Fruit fly (Drosophila melanogaster) whole organism, embryonic: Measurements from ENCODE around the gene CG16736.

Experiments
- CG11456 ChIP-seq: fragments of 200-800 bp; sonication (Bioruptor generic); IDR thresholded peaks from 3 replicates; pipeline ENCODE4 v1.3.6; 2022; ENCODE audit warnings: missing biosample characterization, missing genetic modification characterization
- CG12071 ChIP-seq: fragments of 200-800 bp; sonication (Bioruptor generic); optimal IDR thresholded peaks from 3 replicates; lab custom pipeline; 2018; ENCODE audit warnings: missing biosample characterization, mild to moderate bottlenecking, missing genetic modification characterization
- CG12155 ChIP-seq: fragments of 200-800 bp; sonication (Bioruptor generic); optimal IDR thresholded peaks from 3 replicates; lab custom pipeline; 2016; ENCODE audit warnings: missing biosample characterization, missing genetic modification characterization
- CG12659 ChIP-seq: fragments of 200-800 bp; sonication (Bioruptor generic); optimal IDR thresholded peaks from 3 replicates; lab custom pipeline; 2017; ENCODE audit warnings: mild to moderate bottlenecking, missing biosample characterization, missing genetic modification reagents, missing genetic modification characterization
- CG12942 ChIP-seq: fragments of 200-800 bp; sonication (Bioruptor generic); optimal IDR thresholded peaks from 3 replicates; lab custom pipeline; 2016; ENCODE audit warnings: missing biosample characterization, missing genetic modification characterization
- CG13287 ChIP-seq: fragments of 200-800 bp; sonication (Bioruptor generic); IDR thresholded peaks from 2 replicates; pipeline ENCODE4 v1.3.6; 2022; ENCODE audit warnings: missing biosample characterization, missing genetic modification characterization; ENCODE audit not compliant: partially characterized antibody
- CG18262 ChIP-seq: fragments of 200-800 bp; optimal IDR thresholded peaks from 3 replicates; lab custom pipeline; 2019; ENCODE audit warnings: missing biosample characterization, mild to moderate bottlenecking, missing genetic modification characterization, moderate library complexity
- CG18619 ChIP-seq: fragments of 200-800 bp; sonication (Bioruptor generic); optimal IDR thresholded peaks from 3 replicates; lab custom pipeline; 2017; ENCODE audit warnings: missing biosample characterization, mild to moderate bottlenecking, missing genetic modification characterization
- CG3065 ChIP-seq: fragments of 200-800 bp; sonication (Bioruptor generic); optimal IDR thresholded peaks from 2 replicates; lab custom pipeline; 2016; ENCODE audit warnings: missing biosample characterization, missing genetic modification characterization
- CG42726 ChIP-seq: fragments of 200-800 bp; sonication (Bioruptor generic); IDR thresholded peaks from 2 replicates; pipeline ENCODE4 v1.3.6; 2022; ENCODE audit warnings: missing biosample characterization, missing genetic modification characterization; ENCODE audit not compliant: partially characterized antibody
- CG7556 ChIP-seq: fragments of 200-800 bp; sonication (Bioruptor generic); optimal IDR thresholded peaks from 2 replicates; lab custom pipeline; 2017; ENCODE audit warnings: missing biosample characterization, mild to moderate bottlenecking, missing genetic modification characterization
- CG7963 ChIP-seq: fragments of 200-800 bp; sonication (Bioruptor generic); IDR thresholded peaks from 3 replicates; pipeline ENCODE4 v1.3.6; 2022; ENCODE audit warnings: missing biosample characterization, missing genetic modification characterization; ENCODE audit not compliant: partially characterized antibody
- CG7987 ChIP-seq: fragments of 200-800 bp; sonication (Bioruptor generic); optimal IDR thresholded peaks from 2 replicates; lab custom pipeline; 2018; ENCODE audit warnings: missing biosample characterization, mild to moderate bottlenecking, missing genetic modification characterization, moderate library complexity
- CG9876 ChIP-seq: fragments of 200-800 bp; sonication (Bioruptor generic); optimal IDR thresholded peaks from 2 replicates; lab custom pipeline; 2016; ENCODE audit warnings: missing biosample characterization, missing genetic modification characterization
- Dip3 ChIP-seq: fragments of 200-800 bp; sonication (Bioruptor generic); optimal IDR thresholded peaks from 3 replicates; lab custom pipeline; 2016; ENCODE audit warnings: missing biosample characterization, missing genetic modification characterization
- Drgx ChIP-seq: fragments of 200-800 bp; sonication (Bioruptor generic); IDR thresholded peaks from 2 replicates; pipeline ENCODE4 v1.3.6; 2022; ENCODE audit warnings: missing biosample characterization, missing genetic modification characterization
- Elba2 ChIP-seq: fragments of 200-800 bp; sonication (Bioruptor generic); optimal IDR thresholded peaks from 3 replicates; lab custom pipeline; 2016; ENCODE audit warnings: missing biosample characterization, missing genetic modification characterization
- GATAe ChIP-seq: fragments of 200-800 bp; sonication (Bioruptor generic); conservative IDR thresholded peaks from 2 replicates; pipeline ENCODE4 v1.3.6; 2022; ENCODE audit warnings: missing biosample characterization, missing genetic modification characterization
- Hey ChIP-seq: fragments of 200-800 bp; sonication (Bioruptor generic); optimal IDR thresholded peaks from 3 replicates; lab custom pipeline; 2018; ENCODE audit warnings: missing biosample characterization, mild to moderate bottlenecking, missing genetic modification characterization
- Hr3 ChIP-seq: fragments of 200-800 bp; sonication (Bioruptor generic); optimal IDR thresholded peaks from 3 replicates; lab custom pipeline; 2016; ENCODE audit warnings: missing biosample characterization, missing genetic modification characterization
- Kr ChIP-seq: fragments of 200-800 bp; sonication (Bioruptor generic); optimal IDR thresholded peaks from 2 replicates; lab custom pipeline; 2017; ENCODE audit warnings: missing biosample characterization, mild to moderate bottlenecking, missing genetic modification characterization
- Nf-YA ChIP-seq: fragments of 200-800 bp; sonication (Bioruptor generic); IDR thresholded peaks from 2 replicates; pipeline ENCODE4 v1.3.6; 2022; ENCODE audit warnings: missing biosample characterization, missing genetic modification characterization
- Oaz ChIP-seq: fragments of 200-800 bp; sonication (Bioruptor generic); IDR thresholded peaks from 2 replicates; pipeline ENCODE4 v1.3.6; 2022; ENCODE audit warnings: missing biosample characterization, missing genetic modification characterization
- Opbp ChIP-seq: fragments of 200-800 bp; sonication (Bioruptor generic); IDR thresholded peaks from 3 replicates; pipeline ENCODE4 v1.3.6; 2022; ENCODE audit warnings: missing biosample characterization, missing genetic modification characterization; ENCODE audit not compliant: partially characterized antibody
- abd-A ChIP-seq: fragments of 200-800 bp; sonication (Bioruptor generic); optimal IDR thresholded peaks from 3 replicates; lab custom pipeline; 2019; ENCODE audit warnings: missing biosample characterization, mild to moderate bottlenecking, missing genetic modification characterization, moderate library complexity
- bsh ChIP-seq, 2 experiments: fragments of 200-800 bp; sonication (Bioruptor generic); optimal IDR thresholded peaks; 2 replicates each; lab custom pipeline; 2017 to 2018; ENCODE audit warnings: mild to moderate bottlenecking in 2 of 2, missing biosample characterization in 2 of 2, missing genetic modification characterization in 2 of 2, moderate library complexity in 1 of 2
- chinmo ChIP-seq: fragments of 200-800 bp; sonication (Bioruptor generic); IDR thresholded peaks from 4 replicates; pipeline ENCODE4 v1.3.6; 2022; ENCODE audit warnings: missing biosample characterization, missing genetic modification characterization; ENCODE audit not compliant: partially characterized antibody
- crol ChIP-seq: fragments of 200-800 bp; sonication (Bioruptor generic); IDR thresholded peaks from 2 replicates; pipeline ENCODE4 v1.3.6; 2022; ENCODE audit warnings: missing biosample characterization, missing genetic modification characterization
- crp ChIP-seq, 2 experiments: fragments of 200-800 bp; sonication (Bioruptor generic); optimal IDR thresholded peaks; 2 replicates in 1 of 2; 3 replicates in 1 of 2; lab custom pipeline; 2017; ENCODE audit warnings: missing biosample characterization in 2 of 2, missing genetic modification characterization in 2 of 2, mild to moderate bottlenecking in 1 of 2, moderate library complexity in 1 of 2
- dm ChIP-seq: fragments of 200-800 bp; sonication (Bioruptor generic); optimal IDR thresholded peaks from 3 replicates; lab custom pipeline; 2016; ENCODE audit warnings: missing biosample characterization, missing genetic modification characterization
- dmrt11E ChIP-seq: fragments of 200-800 bp; sonication (Bioruptor generic); optimal IDR thresholded peaks from 3 replicates; lab custom pipeline; 2018; ENCODE audit warnings: missing biosample characterization, mild to moderate bottlenecking, missing genetic modification characterization, moderate library complexity
- gem ChIP-seq: fragments of 200-800 bp; sonication (Bioruptor generic); optimal IDR thresholded peaks from 2 replicates; lab custom pipeline; 2019; ENCODE audit warnings: missing biosample characterization, mild to moderate bottlenecking, missing genetic modification characterization, moderate library complexity
- gro ChIP-seq: fragments of 200-800 bp; sonication (Bioruptor generic); optimal IDR thresholded peaks from 2 replicates; lab custom pipeline; 2016; ENCODE audit warnings: missing biosample characterization, missing genetic modification characterization
- gsb-n ChIP-seq: fragments of 200-800 bp; sonication (Bioruptor generic); optimal IDR thresholded peaks from 3 replicates; lab custom pipeline; 2018; ENCODE audit warnings: missing biosample characterization, mild to moderate bottlenecking, missing genetic modification characterization
- klu ChIP-seq: fragments of 200-800 bp; sonication (Bioruptor generic); IDR thresholded peaks from 2 replicates; pipeline ENCODE4 v1.3.6; 2022; ENCODE audit warnings: missing biosample characterization, missing genetic modification characterization
- knrl ChIP-seq: fragments of 200-800 bp; sonication (Bioruptor generic); IDR thresholded peaks from 3 replicates; pipeline ENCODE4 v1.3.6; 2022; ENCODE audit warnings: missing biosample characterization, missing genetic modification characterization; ENCODE audit not compliant: partially characterized antibody
- lab ChIP-seq: fragments of 200-800 bp; sonication (Bioruptor generic); optimal IDR thresholded peaks from 3 replicates; lab custom pipeline; 2017; ENCODE audit warnings: missing biosample characterization, missing genetic modification characterization, mild to moderate bottlenecking, moderate library complexity, missing genetic modification reagents
- lilli ChIP-seq: fragments of 200-800 bp; sonication (Bioruptor generic); optimal IDR thresholded peaks from 3 replicates; lab custom pipeline; 2016; ENCODE audit warnings: missing biosample characterization, missing genetic modification characterization
- lov ChIP-seq, 2 experiments: fragments of 200-800 bp in 1 of 2; fragments of >200 bp in 1 of 2; sonication (Bioruptor generic) in 1 of 2; IDR thresholded peaks in 1 of 2; optimal IDR thresholded peaks in 1 of 2; 2 replicates in 1 of 2; 3 replicates in 1 of 2; pipeline versions ENCODE4 v1.3.6 to Lab custom; 2017 to 2022; ENCODE audit warnings: missing biosample characterization in 1 of 2, missing genetic modification characterization in 1 of 2
- nom ChIP-seq: fragments of 200-800 bp; sonication (Bioruptor generic); optimal IDR thresholded peaks from 2 replicates; lab custom pipeline; 2017; ENCODE audit warnings: missing biosample characterization, missing genetic modification characterization, mild to moderate bottlenecking, moderate library complexity, missing genetic modification reagents
- pnt ChIP-seq: fragments of 200-800 bp; sonication (Bioruptor generic); optimal IDR thresholded peaks from 3 replicates; lab custom pipeline; 2016; ENCODE audit warnings: missing biosample characterization, missing genetic modification characterization
- seq ChIP-seq: fragments of 200-800 bp; sonication (Bioruptor generic); IDR thresholded peaks from 2 replicates; pipeline ENCODE4 v1.3.6; 2022; ENCODE audit warnings: missing biosample characterization, missing genetic modification characterization
- stwl ChIP-seq: fragments of 200-800 bp; sonication (Bioruptor generic); optimal IDR thresholded peaks from 3 replicates; lab custom pipeline; 2018; ENCODE audit warnings: missing biosample characterization, mild to moderate bottlenecking, missing genetic modification characterization, moderate library complexity
- toy ChIP-seq: fragments of 200-800 bp; sonication (Bioruptor generic); IDR thresholded peaks from 2 replicates; pipeline ENCODE4 v1.3.6; 2022; ENCODE audit warnings: missing biosample characterization, missing genetic modification characterization
- ttk ChIP-seq: fragments of 200-800 bp; sonication (Bioruptor generic); IDR thresholded peaks from 2 replicates; pipeline ENCODE4 v2.1.2; 2022; ENCODE audit warnings: missing biosample characterization, missing genetic modification characterization
- vfl ChIP-seq: fragments of 200-800 bp; sonication (Bioruptor generic); optimal IDR thresholded peaks from 2 replicates; lab custom pipeline; 2016; ENCODE audit warnings: missing biosample characterization, missing genetic modification characterization
- wor ChIP-seq: fragments of 200-800 bp; sonication (Bioruptor generic); IDR thresholded peaks from 2 replicates; pipeline ENCODE4 v1.3.6; 2022; ENCODE audit warnings: missing biosample characterization, missing genetic modification characterization
- yki ChIP-seq: fragments of >200 bp; optimal IDR thresholded peaks from 3 replicates; lab custom pipeline; 2018
- z ChIP-seq: fragments of 200-800 bp; sonication (Bioruptor generic); IDR thresholded peaks from 3 replicates; pipeline ENCODE4 v1.3.6; 2022; ENCODE audit warnings: missing biosample characterization, missing genetic modification characterization

Gene CG16736

dm6 chr3R:9226701-9227313, 30.7 kb downstream of the CG16736 start (continued):
- TF ChIP-seq CG42726 (GFP tag; lab: Robert Waterston, UW) (no peak), Oaz (GFP tag; lab: Robert Waterston, UW) (no peak), CG12659 (GFP tag; lab: Kevin White, UChicago) (no peak), lov (optimal IDR thresholded peaks at IDR 0.05; lab: Kevin White, UChicago) (no peak), lov (GFP tag; IDR thresholded peaks at IDR 0.05; lab: Robert Waterston, UW) (0 out of 3 replicates have a peak, but pooled peaks have one; percentile 34), Nf-YA (GFP tag; lab: Robert Waterston, UW) (no peak), crp (GFP tag; optimal IDR thresholded peaks at IDR 0.05; lab: Kevin White, UChicago) (peak in 1 of 2 experiments; percentile 49), nom (GFP tag; lab: Kevin White, UChicago) (peak; percentile 49), klu (peak; percentile 86), vfl (GFP tag; lab: Kevin White, UChicago) (no peak), CG12071 (GFP tag; lab: Kevin White, UChicago) (no peak), abd-A (tag; lab: Kevin White, UChicago) (peak; percentile 96), dmrt11E (tag; lab: Kevin White, UChicago) (no peak), Hey (peak; percentile 60), CG7556 (GFP tag; lab: Kevin White, UChicago) (no peak), dm (GFP tag; lab: Kevin White, UChicago) (peak; percentile 25), CG7963 (GFP tag; lab: Robert Waterston, UW) (no peak), gsb-n (tag; lab: Kevin White, UChicago) (peak; percentile 50), knrl (GFP tag; lab: Robert Waterston, UW) (no peak), CG18262 (no peak), lilli (GFP tag; lab: Kevin White, UChicago) (no peak), z (0 out of 3 replicates have a peak, but pooled peaks have one; percentile 40), GATAe (GFP tag; lab: Robert Waterston, UW) (no peak), wor (no peak), CG3065 (GFP tag; lab: Kevin White, UChicago) (no peak), CG18619 (GFP tag; lab: Kevin White, UChicago) (no peak), seq (no peak), Hr3 (GFP tag; lab: Kevin White, UChicago) (no peak), gem (no peak), lab (GFP tag; lab: Kevin White, UChicago) (no peak), gro (GFP tag; lab: Kevin White, UChicago) (peak; percentile 48), Elba2 (GFP tag; lab: Kevin White, UChicago) (no peak), ttk (GFP tag; lab: Robert Waterston, UW) (0 out of 2 replicates have a peak, but pooled peaks have one; percentile 4), CG11456 (no peak), Drgx (peak; percentile 29; the same call in 1 of the 2 replicates), CG7987 (GFP tag; lab: Kevin White, UChicago) (peak; percentile 88), crol (peak; percentile 100), CG13287 (GFP tag; lab: Robert Waterston, UW) (peak; percentile 63), bsh (GFP tag; optimal IDR thresholded peaks at IDR 0.05; lab: Kevin White, UChicago) (no peak), pnt (GFP tag; lab: Kevin White, UChicago) (no peak), Dip3 (GFP tag; lab: Kevin White, UChicago) (no peak), CG12942 (GFP tag; lab: Kevin White, UChicago) (no peak), stwl (tag; lab: Kevin White, UChicago) (no peak), Kr (GFP tag; lab: Kevin White, UChicago) (peak; percentile 9), CG12155 (GFP tag; lab: Kevin White, UChicago) (no peak), chinmo (GFP tag; lab: Robert Waterston, UW) (peak; percentile 94), toy (GFP tag; lab: Robert Waterston, UW) (no peak), yki (peak; percentile 61), CG9876 (GFP tag; lab: Kevin White, UChicago) (no peak), Opbp (no peak)
